Worm (Caenorhabditis elegans) whole organism, L4 larva: ENCODE data around the gene clh-5.

ENCODE experiments used
- F10B5.3 ChIP-seq: sonication (generic microtip); optimal IDR thresholded peaks from 2 replicates; lab custom pipeline; 2016; ENCODE audit warnings: mild to moderate bottlenecking, missing genetic modification characterization, missing compliant biosample characterization
- F26F4.8 ChIP-seq: fragments of 200-800 bp; sonication (Bioruptor generic); conservative IDR thresholded peaks from 2 replicates; pipeline ENCODE4 v1.3.6; 2022; ENCODE audit warnings: missing genetic modification characterization, missing compliant biosample characterization
- F44E2.7 ChIP-seq: fragments of 200-800 bp; sonication (Bioruptor generic); IDR thresholded peaks from 2 replicates; pipeline ENCODE4 v2.1.2; 2022; ENCODE audit warnings: missing genetic modification characterization, missing compliant biosample characterization
- F49E8.2 ChIP-seq: sonication (generic microtip); optimal IDR thresholded peaks from 2 replicates; lab custom pipeline; 2016; ENCODE audit warnings: missing compliant biosample characterization, mild to moderate bottlenecking, missing genetic modification characterization, borderline replicate concordance
- Y105C5A.15 ChIP-seq: fragments of 200-800 bp; sonication (Bioruptor generic); IDR thresholded peaks from 2 replicates; pipeline ENCODE4 v1.3.6; 2022; ENCODE audit warnings: missing genetic modification characterization, missing compliant biosample characterization
- Y75B8A.6 ChIP-seq: fragments of 200-800 bp; sonication (Bioruptor generic); IDR thresholded peaks from 2 replicates; pipeline ENCODE4 v1.3.6; 2022; ENCODE audit warnings: missing genetic modification reagents, missing genetic modification characterization, missing compliant biosample characterization
- ZK546.5 ChIP-seq, 2 experiments: sonication (generic microtip); optimal IDR thresholded peaks; 2 replicates each; lab custom pipeline; 2017; ENCODE audit warnings: missing biosample characterization in 2 of 2, missing genetic modification characterization in 2 of 2
- ama-1 ChIP-seq: fragments of 150-350 bp; optimal IDR thresholded peaks from 2 replicates; lab custom pipeline; 2014; ENCODE audit warnings: inconsistent platforms, mixed read lengths
- arid-1 ChIP-seq: fragments of 200-800 bp; sonication (Bioruptor generic); conservative IDR thresholded peaks from 2 replicates; pipeline ENCODE4 v1.3.6; 2022; ENCODE audit warnings: missing genetic modification reagents, missing genetic modification characterization, missing compliant biosample characterization
- attf-4 ChIP-seq: sonication (generic microtip); optimal IDR thresholded peaks from 3 replicates; lab custom pipeline; 2017; ENCODE audit warnings: missing biosample characterization, missing genetic modification characterization
- ceh-82 ChIP-seq: sonication (generic microtip); optimal IDR thresholded peaks from 2 replicates; lab custom pipeline; 2017; ENCODE audit warnings: missing biosample characterization, missing genetic modification characterization
- cey-2 ChIP-seq: sonication (generic microtip); optimal IDR thresholded peaks from 3 replicates; lab custom pipeline; 2017; ENCODE audit warnings: missing genetic modification characterization, mild to moderate bottlenecking, missing compliant biosample characterization, antibody characterized with exemption, borderline replicate concordance; ENCODE audit not compliant: insufficient read depth
- ctbp-1 ChIP-seq: fragments of 200-800 bp; sonication (Bioruptor generic); IDR thresholded peaks from 2 replicates; pipeline ENCODE4 v1.3.6; 2022; ENCODE audit warnings: missing genetic modification reagents, missing genetic modification characterization, missing compliant biosample characterization
- daf-16 ChIP-seq, 3 experiments: sonication (generic microtip); optimal IDR thresholded peaks; 2 replicates each; lab custom pipeline; 2016 to 2017; ENCODE audit warnings: missing genetic modification characterization in 3 of 3, missing genetic modification reagents in 3 of 3, mild to moderate bottlenecking in 2 of 3, missing compliant biosample characterization in 2 of 3, missing biosample characterization in 1 of 3, moderate library complexity in 1 of 3
- daf-19 ChIP-seq: fragments of 200-800 bp; sonication (Bioruptor generic); conservative IDR thresholded peaks from 2 replicates; pipeline ENCODE4 v1.3.6; 2022; ENCODE audit warnings: missing genetic modification characterization, missing compliant biosample characterization
- dmd-8 ChIP-seq: fragments of 200-800 bp; sonication (Bioruptor generic); IDR thresholded peaks from 2 replicates; pipeline ENCODE4 v1.3.6; 2022; ENCODE audit warnings: missing genetic modification characterization, missing compliant biosample characterization
- duxl-1 ChIP-seq: sonication (generic microtip); optimal IDR thresholded peaks from 2 replicates; lab custom pipeline; 2016; ENCODE audit warnings: mild to moderate bottlenecking, missing genetic modification characterization, moderate library complexity, missing compliant biosample characterization; ENCODE audit not compliant: poor library complexity
- dve-1 ChIP-seq: sonication (generic microtip); optimal IDR thresholded peaks from 2 replicates; lab custom pipeline; 2017; ENCODE audit warnings: antibody characterized with exemption, mild to moderate bottlenecking, missing genetic modification characterization, missing compliant biosample characterization; ENCODE audit not compliant: insufficient read depth
- egl-27 ChIP-seq: sonication (generic microtip); optimal IDR thresholded peaks from 3 replicates; lab custom pipeline; 2017; ENCODE audit warnings: missing biosample characterization, missing genetic modification reagents, missing genetic modification characterization
- fkh-10 ChIP-seq: fragments of 150-350 bp; optimal IDR thresholded peaks from 2 replicates; lab custom pipeline; 2014; ENCODE audit warnings: missing biosample characterization, missing genetic modification reagents, missing genetic modification characterization
- gei-8 ChIP-seq: fragments of 200-800 bp; sonication (Bioruptor generic); optimal IDR thresholded peaks from 2 replicates; lab custom pipeline; 2018; ENCODE audit warnings: mild to moderate bottlenecking, missing genetic modification characterization, missing compliant biosample characterization
- hif-1 ChIP-seq, 2 experiments: sonication (generic microtip); optimal IDR thresholded peaks; 2 replicates each; lab custom pipeline; 2016 to 2017; ENCODE audit warnings: missing compliant biosample characterization in 2 of 2, missing genetic modification characterization in 2 of 2, missing genetic modification reagents in 2 of 2, missing genotype in 2 of 2, mild to moderate bottlenecking in 1 of 2
- hlh-11 ChIP-seq: fragments of 200-800 bp; sonication (Bioruptor generic); optimal IDR thresholded peaks from 2 replicates; lab custom pipeline; 2018; ENCODE audit warnings: mild to moderate bottlenecking, missing genetic modification characterization, missing compliant biosample characterization
- hlh-30 ChIP-seq: sonication (generic microtip); optimal IDR thresholded peaks from 2 replicates; lab custom pipeline; 2017; ENCODE audit warnings: antibody characterized with exemption, mild to moderate bottlenecking, missing genetic modification characterization, missing compliant biosample characterization; ENCODE audit not compliant: insufficient read depth
- lin-13 ChIP-seq: fragments of 150-350 bp; optimal IDR thresholded peaks from 2 replicates; lab custom pipeline; 2014; ENCODE audit warnings: missing biosample characterization, missing genetic modification reagents, missing genetic modification characterization
- madf-5 ChIP-seq, 2 experiments: fragments of 200-800 bp; sonication (Bioruptor generic); IDR thresholded peaks; 2 replicates each; pipeline ENCODE4 v1.3.6; 2022; ENCODE audit warnings: missing compliant biosample characterization in 2 of 2, missing genetic modification characterization in 2 of 2
- mdl-1 ChIP-seq, 2 experiments: fragments of 150-350 bp in 1 of 2; sonication (generic microtip) in 1 of 2; optimal IDR thresholded peaks; 2 replicates each; lab custom pipeline; 2014 to 2017; ENCODE audit warnings: missing biosample characterization in 2 of 2, missing genetic modification characterization in 2 of 2
- mep-1 ChIP-seq: fragments of 150-350 bp; sonication (generic microtip); optimal IDR thresholded peaks from 3 replicates; lab custom pipeline; 2014; ENCODE audit warnings: missing biosample characterization, missing genetic modification characterization
- mes-2 ChIP-seq: sonication (generic microtip); optimal IDR thresholded peaks from 2 replicates; lab custom pipeline; 2016; ENCODE audit warnings: missing genotype, mild to moderate bottlenecking, missing genetic modification characterization, missing compliant biosample characterization; ENCODE audit not compliant: poor library complexity, severe bottlenecking
- nhr-237 ChIP-seq: sonication (generic microtip); optimal IDR thresholded peaks from 2 replicates; lab custom pipeline; 2017; ENCODE audit warnings: missing biosample characterization, missing genetic modification characterization
- nhr-25 ChIP-seq: sonication (generic microtip); optimal IDR thresholded peaks from 2 replicates; lab custom pipeline; 2017; ENCODE audit warnings: missing genetic modification characterization, mild to moderate bottlenecking, missing compliant biosample characterization, antibody characterized with exemption, moderate library complexity, borderline replicate concordance; ENCODE audit not compliant: insufficient read depth
- nhr-6 ChIP-seq: fragments of 150-350 bp; optimal IDR thresholded peaks from 2 replicates; lab custom pipeline; 2014; ENCODE audit warnings: missing biosample characterization, missing genetic modification characterization
- nhr-76 ChIP-seq: fragments of 150-350 bp; optimal IDR thresholded peaks from 2 replicates; lab custom pipeline; 2014; ENCODE audit warnings: missing biosample characterization, missing genetic modification characterization
- nhr-77 ChIP-seq: fragments of 150-350 bp; optimal IDR thresholded peaks from 2 replicates; lab custom pipeline; 2014; ENCODE audit warnings: missing biosample characterization, missing genetic modification characterization
- php-3 ChIP-seq: fragments of 200-800 bp; sonication (Bioruptor generic); IDR thresholded peaks from 2 replicates; pipeline ENCODE4 v1.3.6; 2022; ENCODE audit warnings: missing genetic modification reagents, missing genetic modification characterization, missing compliant biosample characterization
- sdz-12 ChIP-seq: fragments of 200-800 bp; sonication (Bioruptor generic); optimal IDR thresholded peaks from 2 replicates; lab custom pipeline; 2018; ENCODE audit warnings: mild to moderate bottlenecking, missing genetic modification characterization, missing compliant biosample characterization
- set-16 ChIP-seq: fragments of 200-800 bp; sonication (Bioruptor generic); IDR thresholded peaks from 2 replicates; pipeline ENCODE4 v1.3.6; 2022; ENCODE audit warnings: missing genetic modification reagents, missing genetic modification characterization, missing compliant biosample characterization
- skn-1 ChIP-seq: fragments of 150-350 bp; optimal IDR thresholded peaks from 2 replicates; lab custom pipeline; 2014; ENCODE audit warnings: missing biosample characterization, missing genetic modification characterization
- snpc-1.2 ChIP-seq: fragments of 200-800 bp; sonication (Bioruptor generic); IDR thresholded peaks from 2 replicates; pipeline ENCODE4 v1.3.6; 2022; ENCODE audit warnings: missing genetic modification reagents, missing genetic modification characterization, missing compliant biosample characterization
- snpc-4 ChIP-seq: fragments of 150-350 bp; optimal IDR thresholded peaks from 2 replicates; lab custom pipeline; 2014; ENCODE audit warnings: missing biosample characterization, missing genetic modification characterization
- spr-1 ChIP-seq: sonication (generic microtip); optimal IDR thresholded peaks from 2 replicates; lab custom pipeline; 2016; ENCODE audit warnings: mild to moderate bottlenecking, missing genetic modification characterization, missing compliant biosample characterization
- tra-1 ChIP-seq: fragments of 200-800 bp; sonication (Bioruptor generic); IDR thresholded peaks from 2 replicates; pipeline ENCODE4 v1.3.6; 2022; ENCODE audit warnings: missing genetic modification reagents, missing genetic modification characterization, missing compliant biosample characterization
- unc-39 ChIP-seq: sonication (generic microtip); optimal IDR thresholded peaks from 2 replicates; lab custom pipeline; 2017; ENCODE audit warnings: missing biosample characterization, missing genetic modification characterization
- unc-62 ChIP-seq, 3 experiments: fragments of 150-350 bp in 1 of 3; sonication (generic microtip); optimal IDR thresholded peaks in 2 of 3; peaks in 1 of 3; 1 replicate in 1 of 3; 2 replicates in 2 of 3; lab custom pipeline; 2014 to 2017; ENCODE audit warnings: missing biosample characterization in 3 of 3, missing genetic modification characterization in 3 of 3, missing genetic modification reagents in 3 of 3, missing genotype in 1 of 3
- vab-7 ChIP-seq: fragments of 200-800 bp; sonication (Bioruptor generic); IDR thresholded peaks from 2 replicates; pipeline ENCODE4 v1.3.6; 2022; ENCODE audit warnings: missing genetic modification reagents, missing genetic modification characterization, missing compliant biosample characterization
- zag-1 ChIP-seq: fragments of 150-350 bp; optimal IDR thresholded peaks from 2 replicates; lab custom pipeline; 2014; ENCODE audit warnings: missing biosample characterization, missing genetic modification characterization
- zfp-2 ChIP-seq: sonication (generic microtip); optimal IDR thresholded peaks from 2 replicates; lab custom pipeline; 2016; ENCODE audit warnings: mild to moderate bottlenecking, missing genetic modification characterization, missing compliant biosample characterization
- zfp-3 ChIP-seq: fragments of 200-800 bp; sonication (Bioruptor generic); conservative IDR thresholded peaks from 2 replicates; pipeline ENCODE4 v1.3.6; 2022; ENCODE audit warnings: missing genetic modification reagents, missing genetic modification characterization, missing compliant biosample characterization
- zip-2 ChIP-seq: fragments of 150-350 bp; optimal IDR thresholded peaks from 2 replicates; lab custom pipeline; 2014; ENCODE audit warnings: missing biosample characterization, missing genetic modification characterization
- ztf-11 ChIP-seq: fragments of 150-350 bp; optimal IDR thresholded peaks from 2 replicates; lab custom pipeline; 2014; ENCODE audit warnings: missing biosample characterization, missing genetic modification characterization

The clh-5 gene

ce11 chrII:9099017-9099416, 612 bp upstream of the clh-5 start, which contains the start of gene T24H10.1 (continued):
- TF ChIP-seq nhr-25 (tag; lab: Kevin White, UChicago) (peak; percentile 51), nhr-77 (tag; lab: Kevin White, UChicago) (peak; percentile 19), madf-5 (GFP tag; IDR thresholded peaks at IDR 0.05; lab: Robert Waterston, UW) (no peak), tra-1 (no peak), daf-16 (GFP tag; optimal IDR thresholded peaks at IDR 0.05; lab: Kevin White, UChicago) (no peak), daf-16 (tag; optimal IDR thresholded peaks at IDR 0.05; lab: Kevin White, UChicago) (peak; percentile 40), dmd-8 (GFP tag; lab: Robert Waterston, UW) (no peak), arid-1 (peak; percentile 44; the same call in 1 of the 2 replicates), ztf-11 (no peak), hlh-11 (tag; lab: Kevin White, UChicago) (peak; percentile 64), F10B5.3 (tag; lab: Kevin White, UChicago) (peak; percentile 11), Y75B8A.6 (GFP tag; lab: Robert Waterston, UW) (no peak), snpc-1.2 (no peak), unc-39 (tag; lab: Kevin White, UChicago) (no peak), mes-2 (tag; lab: Kevin White, UChicago) (peak; percentile 80), cey-2 (tag; lab: Kevin White, UChicago) (no peak), F26F4.8 (GFP tag; lab: Robert Waterston, UW) (no peak), nhr-76 (tag; lab: Kevin White, UChicago) (no peak), unc-62 (GFP tag; optimal IDR thresholded peaks at IDR 0.05 in 1 of 2; lab: Kevin White, UChicago) (peak in 1 of 2 experiments; percentile 96), unc-62 (tag; optimal IDR thresholded peaks at IDR 0.05; lab: Kevin White, UChicago) (no peak), zfp-3 (GFP tag; lab: Robert Waterston, UW) (no peak), hif-1 (tag; optimal IDR thresholded peaks at IDR 0.05; lab: Kevin White, UChicago) (no peak), zip-2 (tag; lab: Kevin White, UChicago) (no peak), mep-1 (tag; lab: Kevin White, UChicago) (peak; percentile 77), skn-1 (tag; lab: Kevin White, UChicago) (no peak), zag-1 (no peak), hlh-30 (tag; lab: Kevin White, UChicago) (peak; percentile 39), sdz-12 (GFP tag; lab: Kevin White, UChicago) (no peak), fkh-10 (no peak), F49E8.2 (tag; lab: Kevin White, UChicago) (peak; percentile 4), snpc-4 (no peak), ctbp-1 (peak; percentile 19; the same call in 1 of the 2 replicates), set-16 (GFP tag; lab: Robert Waterston, UW) (no peak), duxl-1 (tag; lab: Kevin White, UChicago) (no peak), daf-19 (GFP tag; lab: Robert Waterston, UW) (no peak), nhr-237 (tag; lab: Kevin White, UChicago) (no peak), attf-4 (tag; lab: Kevin White, UChicago) (no peak), zfp-2 (no peak), spr-1 (tag; lab: Kevin White, UChicago) (peak; percentile 31), mdl-1 (tag; optimal IDR thresholded peaks at IDR 0.05; lab: Kevin White, UChicago) (no peak), Y105C5A.15 (GFP tag; lab: Robert Waterston, UW) (no peak), gei-8 (GFP tag; lab: Kevin White, UChicago) (no peak), ama-1 (peak; percentile 37), php-3 (GFP tag; lab: Robert Waterston, UW) (peak; percentile 14; the same call in 1 of the 2 replicates), egl-27 (tag; lab: Kevin White, UChicago) (no peak), ZK546.5 (tag; optimal IDR thresholded peaks at IDR 0.05; lab: Kevin White, UChicago) (no peak), lin-13 (peak; percentile 70), vab-7 (no peak), ceh-82 (tag; lab: Kevin White, UChicago) (no peak), nhr-6 (peak; percentile 37), dve-1 (tag; lab: Kevin White, UChicago) (peak; percentile 61), F44E2.7 (GFP tag; lab: Robert Waterston, UW) (no peak)
